Worm (Caenorhabditis elegans): Measurements from ENCODE around the gene R07B7.9.

- TF ChIP-seq ama-1 (optimal IDR thresholded peaks at IDR 0.05) (no peak), unc-62 (GFP tag; optimal IDR thresholded peaks at IDR 0.05) (no peak)
Measured at ce11 chrV:12040823-12041606, 39.2 kb downstream of the R07B7.9 start, which contains the start of the genes kup-1 and F10C2.4.

Data from whole organism, L2 larva.